Fruit fly (Drosophila melanogaster) whole organism, embryonic: Measurements from ENCODE around the gene Cpr65Av.

Source experiments
- BEAF-32 ChIP-seq: fragments of 200-800 bp; sonication (Bioruptor generic); optimal IDR thresholded peaks from 3 replicates; lab custom pipeline; 2017; ENCODE audit warnings: missing biosample characterization, missing genetic modification characterization, mild to moderate bottlenecking, moderate library complexity, missing genetic modification reagents
- C15 ChIP-seq: fragments of 200-800 bp; sonication (Bioruptor generic); IDR thresholded peaks from 3 replicates; pipeline ENCODE4 v1.3.6; 2022; ENCODE audit warnings: missing biosample characterization, missing genetic modification characterization
- CG1024 ChIP-seq: fragments of 200-800 bp; sonication (Bioruptor generic); IDR thresholded peaks from 2 replicates; pipeline ENCODE4 v1.3.6; 2022; ENCODE audit warnings: missing biosample characterization, missing genetic modification characterization
- CG10321 ChIP-seq: fragments of 200-800 bp; sonication (Bioruptor generic); IDR thresholded peaks from 2 replicates; pipeline ENCODE4 v1.3.6; 2022; ENCODE audit warnings: missing biosample characterization, missing genetic modification characterization
- CG10431 ChIP-seq: fragments of 200-800 bp; sonication (Bioruptor generic); optimal IDR thresholded peaks from 3 replicates; lab custom pipeline; 2018; ENCODE audit warnings: missing biosample characterization, mild to moderate bottlenecking, missing genetic modification characterization
- CG14014 ChIP-seq: fragments of 200-800 bp; sonication (Bioruptor generic); IDR thresholded peaks from 2 replicates; pipeline ENCODE4 v1.3.6; 2022; ENCODE audit warnings: missing biosample characterization, missing genetic modification characterization
- CG1602 ChIP-seq: fragments of 200-800 bp; sonication (Bioruptor generic); optimal IDR thresholded peaks from 3 replicates; lab custom pipeline; 2016; ENCODE audit warnings: missing biosample characterization, missing genetic modification characterization
- CG16779 ChIP-seq: fragments of 200-800 bp; sonication (Bioruptor generic); IDR thresholded peaks from 2 replicates; pipeline ENCODE4 v1.3.6; 2022; ENCODE audit warnings: missing biosample characterization, missing genetic modification characterization
- CG17568 ChIP-seq: fragments of 200-800 bp; sonication (Bioruptor generic); optimal IDR thresholded peaks from 2 replicates; lab custom pipeline; 2018; ENCODE audit warnings: missing biosample characterization, mild to moderate bottlenecking, missing genetic modification characterization, moderate library complexity
- CG18764 ChIP-seq: fragments of 200-800 bp; sonication (Bioruptor generic); optimal IDR thresholded peaks from 3 replicates; lab custom pipeline; 2016; ENCODE audit warnings: missing biosample characterization, missing genetic modification characterization
- CG2712 ChIP-seq: fragments of 200-800 bp; optimal IDR thresholded peaks from 3 replicates; lab custom pipeline; 2019; ENCODE audit warnings: missing biosample characterization, mild to moderate bottlenecking, missing genetic modification characterization, moderate library complexity
- CG32772 ChIP-seq: fragments of 200-800 bp; sonication (Bioruptor generic); IDR thresholded peaks from 2 replicates; pipeline ENCODE4 v1.3.6; 2022; ENCODE audit warnings: missing biosample characterization, missing genetic modification characterization
- CG5180 ChIP-seq: fragments of 200-800 bp; sonication (Bioruptor generic); optimal IDR thresholded peaks from 3 replicates; lab custom pipeline; 2017; ENCODE audit warnings: missing biosample characterization, missing genetic modification characterization, mild to moderate bottlenecking, moderate library complexity, missing genetic modification reagents
- CG6654 ChIP-seq: fragments of 200-800 bp; sonication (Bioruptor generic); optimal IDR thresholded peaks from 2 replicates; lab custom pipeline; 2017; ENCODE audit warnings: missing biosample characterization, mild to moderate bottlenecking, missing genetic modification characterization
- CG7745 ChIP-seq: fragments of 200-800 bp; sonication (Bioruptor generic); optimal IDR thresholded peaks from 2 replicates; lab custom pipeline; 2018; ENCODE audit warnings: missing biosample characterization, mild to moderate bottlenecking, missing genetic modification characterization, moderate library complexity
- CG7963 ChIP-seq: fragments of 200-800 bp; sonication (Bioruptor generic); IDR thresholded peaks from 3 replicates; pipeline ENCODE4 v1.3.6; 2022; ENCODE audit warnings: missing biosample characterization, missing genetic modification characterization; ENCODE audit not compliant: partially characterized antibody
- CG7987 ChIP-seq: fragments of 200-800 bp; sonication (Bioruptor generic); optimal IDR thresholded peaks from 2 replicates; lab custom pipeline; 2018; ENCODE audit warnings: missing biosample characterization, mild to moderate bottlenecking, missing genetic modification characterization, moderate library complexity
- D ChIP-seq, 2 experiments: fragments of 200-800 bp in 1 of 2; fragments of >200 bp in 1 of 2; sonication (Bioruptor generic) in 1 of 2; optimal IDR thresholded peaks; 2 replicates in 1 of 2; 3 replicates in 1 of 2; lab custom pipeline; 2017; ENCODE audit warnings: mild to moderate bottlenecking in 1 of 2, missing biosample characterization in 1 of 2, missing genetic modification characterization in 1 of 2, missing genetic modification reagents in 1 of 2
- Dbx ChIP-seq: fragments of 200-800 bp; sonication (Bioruptor generic); IDR thresholded peaks from 3 replicates; pipeline ENCODE4 v1.3.6; 2022; ENCODE audit warnings: missing biosample characterization, missing genetic modification characterization
- Dip3 ChIP-seq: fragments of 200-800 bp; sonication (Bioruptor generic); optimal IDR thresholded peaks from 3 replicates; lab custom pipeline; 2016; ENCODE audit warnings: missing biosample characterization, missing genetic modification characterization
- Ets65A ChIP-seq: fragments of 200-800 bp; sonication (Bioruptor generic); peaks from one replicate; lab custom pipeline; 2016; ENCODE audit warnings: missing biosample characterization, missing genetic modification characterization
- Fer1 ChIP-seq: fragments of 200-800 bp; sonication (Bioruptor generic); optimal IDR thresholded peaks from 2 replicates; lab custom pipeline; 2017; ENCODE audit warnings: missing biosample characterization, mild to moderate bottlenecking, missing genetic modification characterization
- HLH4C ChIP-seq: fragments of 200-800 bp; sonication (Bioruptor generic); IDR thresholded peaks from 3 replicates; pipeline ENCODE4 v1.3.6; 2022; ENCODE audit warnings: missing biosample characterization, missing genetic modification characterization; ENCODE audit not compliant: partially characterized antibody
- Hr78 ChIP-seq, 2 experiments: fragments of 200-800 bp in 1 of 2; fragments of >200 bp in 1 of 2; sonication (Bioruptor generic) in 1 of 2; optimal IDR thresholded peaks; 2 replicates each; lab custom pipeline; 2017 to 2019; ENCODE audit warnings: missing biosample characterization in 2 of 2, missing genetic modification characterization in 2 of 2, mild to moderate bottlenecking in 1 of 2, moderate library complexity in 1 of 2
- Lpt ChIP-seq: fragments of >200 bp; optimal IDR thresholded peaks from 2 replicates; lab custom pipeline; 2018; ENCODE audit warnings: missing biosample characterization, missing genetic modification characterization
- Rfx ChIP-seq: fragments of 200-800 bp; sonication (Bioruptor generic); IDR thresholded peaks from 2 replicates; pipeline ENCODE4 v1.3.6; 2022; ENCODE audit warnings: missing biosample characterization, missing genetic modification characterization
- Tbp ChIP-seq: fragments of >200 bp; optimal IDR thresholded peaks from 2 replicates; lab custom pipeline; 2018; ENCODE audit warnings: missing biosample characterization, missing genetic modification characterization
- ac ChIP-seq: fragments of 200-800 bp; sonication (Bioruptor generic); optimal IDR thresholded peaks from 3 replicates; lab custom pipeline; 2017; ENCODE audit warnings: missing biosample characterization, mild to moderate bottlenecking, missing genetic modification characterization
- ara ChIP-seq: fragments of 200-800 bp; sonication (Bioruptor generic); IDR thresholded peaks from 2 replicates; pipeline ENCODE4 v1.3.6; 2022; ENCODE audit warnings: missing biosample characterization, missing genetic modification characterization
- bab2 ChIP-seq: fragments of 200-800 bp; sonication (Bioruptor generic); optimal IDR thresholded peaks from 2 replicates; lab custom pipeline; 2016; ENCODE audit warnings: missing biosample characterization, missing genetic modification characterization
- btn ChIP-seq: fragments of 200-800 bp; sonication (Bioruptor generic); optimal IDR thresholded peaks from 2 replicates; lab custom pipeline; 2016; ENCODE audit warnings: missing biosample characterization, missing genetic modification characterization
- exex ChIP-seq: fragments of 200-800 bp; sonication (Bioruptor generic); optimal IDR thresholded peaks from 4 replicates; lab custom pipeline; 2018; ENCODE audit warnings: missing biosample characterization, mild to moderate bottlenecking, missing genetic modification characterization, moderate library complexity
- gce ChIP-seq: fragments of 200-800 bp; sonication (Bioruptor generic); IDR thresholded peaks from 3 replicates; pipeline ENCODE4 v1.3.6; 2022; ENCODE audit warnings: missing biosample characterization, missing genetic modification characterization
- jing ChIP-seq: fragments of 200-800 bp; sonication (Bioruptor generic); optimal IDR thresholded peaks from 2 replicates; lab custom pipeline; 2018; ENCODE audit warnings: missing biosample characterization, mild to moderate bottlenecking, missing genetic modification characterization
- lov ChIP-seq, 2 experiments: fragments of 200-800 bp in 1 of 2; fragments of >200 bp in 1 of 2; sonication (Bioruptor generic) in 1 of 2; IDR thresholded peaks in 1 of 2; optimal IDR thresholded peaks in 1 of 2; 2 replicates in 1 of 2; 3 replicates in 1 of 2; pipeline versions ENCODE4 v1.3.6 to Lab custom; 2017 to 2022; ENCODE audit warnings: missing biosample characterization in 1 of 2, missing genetic modification characterization in 1 of 2
- maf-S ChIP-seq: fragments of 200-800 bp; sonication (Bioruptor generic); optimal IDR thresholded peaks from 2 replicates; lab custom pipeline; 2016; ENCODE audit warnings: missing biosample characterization, missing genetic modification characterization
- mirr ChIP-seq: fragments of 200-800 bp; sonication (Bioruptor generic); optimal IDR thresholded peaks from 3 replicates; lab custom pipeline; 2018; ENCODE audit warnings: missing biosample characterization, mild to moderate bottlenecking, missing genetic modification characterization
- pita ChIP-seq: fragments of 200-800 bp; sonication (Bioruptor generic); optimal IDR thresholded peaks from 2 replicates; lab custom pipeline; 2017; ENCODE audit warnings: missing biosample characterization, mild to moderate bottlenecking, missing genetic modification characterization
- ranshi ChIP-seq: fragments of 200-800 bp; sonication (Bioruptor generic); IDR thresholded peaks from 2 replicates; pipeline ENCODE4 v1.3.6; 2022; ENCODE audit warnings: missing biosample characterization, missing genetic modification characterization
- row ChIP-seq: fragments of 200-800 bp; sonication (Bioruptor generic); IDR thresholded peaks from 3 replicates; pipeline ENCODE4 v1.3.6; 2022; ENCODE audit warnings: missing biosample characterization, missing genetic modification characterization
- sisA ChIP-seq: fragments of 200-800 bp; sonication (Bioruptor generic); IDR thresholded peaks from 2 replicates; pipeline ENCODE4 v1.3.6; 2022; ENCODE audit warnings: missing biosample characterization, missing genetic modification characterization
- sob ChIP-seq: fragments of 200-800 bp; sonication (Bioruptor generic); IDR thresholded peaks from 2 replicates; pipeline ENCODE4 v1.3.6; 2022; ENCODE audit warnings: missing biosample characterization, missing genetic modification characterization
- sr ChIP-seq: fragments of 200-800 bp; sonication (Bioruptor generic); IDR thresholded peaks from 3 replicates; pipeline ENCODE4 v1.3.6; 2022; ENCODE audit warnings: missing biosample characterization, missing genetic modification characterization
- unc-4 ChIP-seq: fragments of 200-800 bp; sonication (Bioruptor generic); IDR thresholded peaks from 2 replicates; pipeline ENCODE4 v1.3.6; 2022; ENCODE audit warnings: missing biosample characterization, missing genetic modification characterization; ENCODE audit not compliant: partially characterized antibody
- z ChIP-seq: fragments of 200-800 bp; sonication (Bioruptor generic); IDR thresholded peaks from 3 replicates; pipeline ENCODE4 v1.3.6; 2022; ENCODE audit warnings: missing biosample characterization, missing genetic modification characterization
- zen ChIP-seq: fragments of 200-800 bp; sonication (Bioruptor generic); optimal IDR thresholded peaks from 3 replicates; lab custom pipeline; 2018; ENCODE audit warnings: missing biosample characterization, mild to moderate bottlenecking, missing genetic modification characterization, moderate library complexity
- zf30C ChIP-seq: fragments of 200-800 bp; sonication (Bioruptor generic); optimal IDR thresholded peaks from 3 replicates; lab custom pipeline; 2018; ENCODE audit warnings: missing biosample characterization, mild to moderate bottlenecking, missing genetic modification characterization

Cpr65Av gene

dm6 chr3L:6129591-6129990 lies 10.2 kb downstream of the Cpr65Av start (continued):
- TF ChIP-seq ranshi (GFP tag; lab: Robert Waterston, UW) (no peak), zen (tag; lab: Kevin White, UChicago) (peak; percentile 63), Rfx (GFP tag; lab: Robert Waterston, UW) (no peak), CG17568 (GFP tag; lab: Kevin White, UChicago) (no peak), CG10321 (GFP tag; lab: Robert Waterston, UW) (no peak), ara (GFP tag; lab: Robert Waterston, UW) (no peak), mirr (GFP tag; lab: Kevin White, UChicago) (no peak), Hr78 (GFP tag; optimal IDR thresholded peaks at IDR 0.05; lab: Kevin White, UChicago) (no peak), CG1602 (GFP tag; lab: Kevin White, UChicago) (no peak), CG10431 (no peak)

DNA sequence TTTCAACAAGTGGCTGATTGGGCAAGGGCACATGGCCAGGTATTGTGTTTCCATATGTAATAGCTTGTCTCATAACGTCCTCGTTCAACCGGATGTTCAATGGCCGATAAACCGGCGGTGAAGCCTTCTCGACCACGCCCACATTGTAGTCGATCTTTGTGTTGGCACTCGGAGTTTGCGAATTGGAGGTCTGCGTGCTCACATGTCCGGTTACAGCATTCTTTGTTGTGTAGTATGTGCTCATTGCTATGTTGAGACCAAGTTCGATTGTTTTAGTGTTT lies 14.4 kb downstream of the Cpr65Av start:
- TF ChIP-seq CG5180 (GFP tag; lab: Kevin White, UChicago) (peak; percentile 75), CG16779 (GFP tag; lab: Robert Waterston, UW) (no peak), exex (tag; lab: Kevin White, UChicago) (no peak), D (optimal IDR thresholded peaks at IDR 0.05; lab: Kevin White, UChicago) (peak; percentile 60), D (GFP tag; optimal IDR thresholded peaks at IDR 0.05; lab: Kevin White, UChicago) (no peak), Tbp (GFP tag; lab: Kevin White, UChicago) (no peak), ac (no peak), CG7963 (no peak), CG7745 (no peak), BEAF-32 (no peak), z (GFP tag; lab: Robert Waterston, UW) (no peak), sob (GFP tag; lab: Robert Waterston, UW) (no peak), CG2712 (tag; lab: Kevin White, UChicago) (no peak)

DNA sequence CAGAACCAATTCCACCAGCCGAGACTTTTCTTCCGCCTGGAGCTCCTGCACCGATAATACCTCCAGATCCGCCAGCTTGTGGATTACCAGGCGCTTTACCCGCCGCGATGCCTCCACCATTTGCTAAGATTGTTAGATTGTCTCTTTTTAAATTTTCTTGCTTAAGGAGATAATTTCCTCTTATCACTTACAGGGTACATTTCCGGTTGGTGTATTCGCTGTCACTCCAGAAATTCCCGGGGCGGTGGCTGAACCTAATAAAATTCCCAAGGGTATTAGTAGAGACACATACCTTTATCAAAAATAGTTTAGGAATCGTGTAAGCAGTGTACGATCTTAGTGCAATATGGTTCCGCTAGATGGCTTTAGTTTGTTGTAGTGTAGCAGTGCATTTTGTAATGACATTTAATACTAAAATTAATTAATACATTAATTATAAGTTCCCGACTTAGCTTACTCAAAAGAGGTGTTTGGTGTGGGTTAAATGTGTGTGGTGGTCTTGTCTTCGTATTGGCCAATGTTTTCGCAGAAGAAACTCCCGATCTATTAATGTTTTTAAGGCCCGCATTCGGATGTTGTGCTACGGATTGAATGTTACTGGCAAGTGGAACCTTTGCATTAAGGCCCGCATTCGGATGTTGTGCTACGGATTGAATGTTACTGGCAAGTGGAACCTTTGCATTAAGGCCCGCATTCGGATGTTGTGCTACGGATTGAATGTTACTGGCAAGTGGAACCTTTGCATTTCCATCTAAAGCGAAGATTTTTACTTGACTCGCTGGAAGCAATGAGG lies 15.0 kb downstream of the Cpr65Av start:
- TF ChIP-seq CG7987 (GFP tag; lab: Kevin White, UChicago) (peak; percentile 94), Fer1 (GFP tag; lab: Kevin White, UChicago) (peak; percentile 89), C15 (GFP tag; lab: Robert Waterston, UW) (peak; percentile 81), Dbx (GFP tag; lab: Robert Waterston, UW) (peak; percentile 83), row (GFP tag; lab: Robert Waterston, UW) (peak; percentile 22; the same call in 1 of the 3 replicates), pita (GFP tag; lab: Kevin White, UChicago) (peak; percentile 74), sisA (GFP tag; lab: Robert Waterston, UW) (no peak), CG1024 (GFP tag; lab: Robert Waterston, UW) (peak; percentile 89), btn (GFP tag; lab: Kevin White, UChicago) (peak; percentile 52), lov (optimal IDR thresholded peaks at IDR 0.05; lab: Kevin White, UChicago) (no peak), lov (GFP tag; IDR thresholded peaks at IDR 0.05; lab: Robert Waterston, UW) (peak; percentile 97), gce (peak; percentile 94), Dip3 (GFP tag; lab: Kevin White, UChicago) (no peak), Ets65A (GFP tag; lab: Kevin White, UChicago) (peak; percentile 100), unc-4 (GFP tag; lab: Robert Waterston, UW) (no peak), CG14014 (GFP tag; lab: Robert Waterston, UW) (peak; percentile 70; the same call in 1 of the 2 replicates), HLH4C (no peak), sr (GFP tag; lab: Robert Waterston, UW) (peak; percentile 93), exex (tag; lab: Kevin White, UChicago) (no peak), Lpt (GFP tag; lab: Kevin White, UChicago) (no peak), bab2 (GFP tag; lab: Kevin White, UChicago) (peak; percentile 42), CG32772 (no peak; the same call in 1 of the 2 replicates), jing (peak; percentile 41), CG18764 (GFP tag; lab: Kevin White, UChicago) (peak; percentile 67), maf-S (GFP tag; lab: Kevin White, UChicago) (peak; percentile 50), CG6654 (peak; percentile 67), zf30C (no peak)
